Worm (Caenorhabditis elegans): ENCODE results near the gene exc-12.

The exc-12 gene

ce11 chrIII:13580076-13580475 lies 9.8 kb upstream of the exc-12 start:
- TF ChIP-seq sox-4 (tag; optimal IDR thresholded peaks at IDR 0.05) (no peak), grh-1 (GFP tag; IDR thresholded peaks at IDR 0.05) (0 out of 2 replicates have a peak, but pooled peaks have one; percentile 14), sup-37 (GFP tag; optimal IDR thresholded peaks at IDR 0.05) (no peak), egl-13 (tag; optimal IDR thresholded peaks at IDR 0.05) (no peak), vab-15 (tag; optimal IDR thresholded peaks at IDR 0.05) (no peak), aha-1 (tag; optimal IDR thresholded peaks at IDR 0.05) (no peak), nhr-84 (tag; optimal IDR thresholded peaks at IDR 0.05) (no peak)

ce11 chrIII:13575610-13576232 lies 5.5 kb upstream of the exc-12 start, which contains the start of gene osm-7:
Gene osm-7 (plus strand): TSS chrIII:13576182.
- TF ChIP-seq mef-2 (tag; optimal IDR thresholded peaks at IDR 0.05) (no peak), elt-3 (tag; optimal IDR thresholded peaks at IDR 0.05) (peak in 1 of 6 experiments; percentile 55), nhr-85 (tag) (peak; percentile 37), sox-4 (tag; optimal IDR thresholded peaks at IDR 0.05) (no peak), efl-1 (optimal IDR thresholded peaks at IDR 0.05) (no peak), efl-1 (GFP tag; optimal IDR thresholded peaks at IDR 0.05 in 1 of 2) (no peak), lsy-2 (tag; optimal IDR thresholded peaks at IDR 0.05) (no peak), ceh-63 (GFP tag; optimal IDR thresholded peaks at IDR 0.05) (no peak), hpl-2 (GFP tag; optimal IDR thresholded peaks at IDR 0.05) (no peak), blmp-1 (tag; optimal IDR thresholded peaks at IDR 0.05) (peak; percentile 70), nhr-237 (tag; optimal IDR thresholded peaks at IDR 0.05) (no peak), nhr-71 (tag; optimal IDR thresholded peaks at IDR 0.05) (no peak), ets-5 (GFP tag; IDR thresholded peaks at IDR 0.05) (no peak), unc-130 (tag; optimal IDR thresholded peaks at IDR 0.05) (no peak), fkh-4 (tag; optimal IDR thresholded peaks at IDR 0.05; ENCODE audit: borderline replicate concordance) (no peak)

- TF ChIP-seq swsn-7 (tag; optimal IDR thresholded peaks at IDR 0.05) (no peak), lin-14 (GFP tag; optimal IDR thresholded peaks at IDR 0.05) (peak; percentile 45), ceh-82 (tag; optimal IDR thresholded peaks at IDR 0.05) (peak in 2 of 3 experiments; percentile 8 to 11), lsy-2 (tag; optimal IDR thresholded peaks at IDR 0.05) (peak in 1 of 2 experiments; percentile 12), ceh-63 (GFP tag; optimal IDR thresholded peaks at IDR 0.05) (no peak), nhr-71 (tag; optimal IDR thresholded peaks at IDR 0.05) (peak; percentile 16), efl-1 (optimal IDR thresholded peaks at IDR 0.05) (peak in 1 of 2 experiments; percentile 3), efl-1 (GFP tag; optimal IDR thresholded peaks at IDR 0.05 in 1 of 2) (no peak)
Measured at ce11 chrIII:13565972-13566371, 4.3 kb downstream of the exc-12 start.

ce11 chrIII:13564929-13565328 lies 5.3 kb downstream of the exc-12 start, which contains the start of gene aldo-1:
Gene aldo-1 (minus strand): TSS chrIII:13564937.
- TF ChIP-seq rnt-1 (tag; optimal IDR thresholded peaks at IDR 0.05) = peak; percentile 25
- TF ChIP-seq lin-39 (tag; optimal IDR thresholded peaks at IDR 0.05) = no peak
- peak; percentile 36; the same call in 1 of the 2 replicates for TF ChIP-seq nhr-19 (GFP tag; conservative IDR thresholded peaks at IDR 0.05)
- TF ChIP-seq lsy-2 (tag; optimal IDR thresholded peaks at IDR 0.05) = peak in 1 of 2 experiments; percentile 20
- TF ChIP-seq mep-1 (tag; optimal IDR thresholded peaks at IDR 0.05) = peak; percentile 30
- TF ChIP-seq dsc-1 (tag; optimal IDR thresholded peaks at IDR 0.05) = peak; percentile 27
- no peak for TF ChIP-seq ceh-90 (tag; optimal IDR thresholded peaks at IDR 0.05)
- TF ChIP-seq fkh-8 (tag; optimal IDR thresholded peaks at IDR 0.05) = peak; percentile 24
- peak in 1 of 2 experiments; percentile 3 for TF ChIP-seq lin-35 (GFP tag; optimal IDR thresholded peaks at IDR 0.05)
- peak; percentile 53 for TF ChIP-seq fkh-10 (GFP tag; optimal IDR thresholded peaks at IDR 0.05)
- TF ChIP-seq nhr-11 (tag; optimal IDR thresholded peaks at IDR 0.05) = no peak
- peak; percentile 30 for TF ChIP-seq nhr-47 (tag; optimal IDR thresholded peaks at IDR 0.05)
- TF ChIP-seq lin-14 (GFP tag; optimal IDR thresholded peaks at IDR 0.05) = peak; percentile 77
- TF ChIP-seq efl-1 (optimal IDR thresholded peaks at IDR 0.05) = peak; percentile 13 to 14
- TF ChIP-seq efl-1 (GFP tag; optimal IDR thresholded peaks at IDR 0.05 in 1 of 2) = peak; percentile 3 to 68
- TF ChIP-seq ces-1 (GFP tag; optimal IDR thresholded peaks at IDR 0.05) = peak; percentile 9
- TF ChIP-seq snu-23 (GFP tag; optimal IDR thresholded peaks at IDR 0.05) = peak; percentile 60
- TF ChIP-seq mab-9 (GFP tag; IDR thresholded peaks at IDR 0.05) = no peak
- no peak for TF ChIP-seq nhr-28 (tag; optimal IDR thresholded peaks at IDR 0.05)
- peak; percentile 53 for TF ChIP-seq pag-3 (tag; optimal IDR thresholded peaks at IDR 0.05; ENCODE audit: borderline replicate concordance, insufficient read depth)
- no peak for TF ChIP-seq C04F5.9 (tag; optimal IDR thresholded peaks at IDR 0.05)
- TF ChIP-seq swsn-7 (tag; optimal IDR thresholded peaks at IDR 0.05) = peak; percentile 31
- peak; percentile 65 for TF ChIP-seq nhr-71 (tag; optimal IDR thresholded peaks at IDR 0.05)
- TF ChIP-seq isw-1 (GFP tag; IDR thresholded peaks at IDR 0.05) = 0 out of 2 replicates have a peak, but pooled peaks have one; percentile 7
- peak; percentile 6 to 38 (median 24) for TF ChIP-seq ceh-82 (tag; optimal IDR thresholded peaks at IDR 0.05)

Measured in whole organism, L1 larva.